Worm (Caenorhabditis elegans) whole organism, early embryonic: ENCODE results near the gene srbc-51.
"Not testable (repeated sequence)": the region's sequence is repeated elsewhere in the genome, so short reads cannot be mapped to it uniquely, and the experiment has no call there.

ENCODE experiments used
- B0310.2 ChIP-seq: sonication (generic microtip); optimal IDR thresholded peaks from 2 replicates; lab custom pipeline; 2016; ENCODE audit warnings: mild to moderate bottlenecking, missing genetic modification characterization, missing compliant biosample characterization
- F13C5.2 ChIP-seq: sonication (generic microtip); optimal IDR thresholded peaks from 2 replicates; lab custom pipeline; 2017; ENCODE audit warnings: mild to moderate bottlenecking, missing genetic modification characterization, inconsistent platforms, missing compliant biosample characterization
- aly-1 ChIP-seq: sonication (generic microtip); optimal IDR thresholded peaks from 2 replicates; lab custom pipeline; 2016; ENCODE audit warnings: missing genetic modification characterization, missing compliant biosample characterization
- ama-1 ChIP-seq: fragments of 150-350 bp; optimal IDR thresholded peaks from 2 replicates; lab custom pipeline; 2014
- ceh-13 ChIP-seq: fragments of 200-800 bp; sonication (Bioruptor generic); optimal IDR thresholded peaks from 2 replicates; lab custom pipeline; 2018; ENCODE audit warnings: mild to moderate bottlenecking, missing genetic modification characterization, missing compliant biosample characterization
- ceh-36 ChIP-seq: sonication (generic microtip); optimal IDR thresholded peaks from 2 replicates; lab custom pipeline; 2016; ENCODE audit warnings: missing genetic modification characterization, inconsistent platforms, missing compliant biosample characterization
- ets-7 ChIP-seq: sonication (generic microtip); optimal IDR thresholded peaks from 2 replicates; lab custom pipeline; 2016; ENCODE audit warnings: missing genotype, missing genetic modification characterization, missing compliant biosample characterization
- flt-1 ChIP-seq: fragments of 200-800 bp; sonication (Bioruptor generic); IDR thresholded peaks from 2 replicates; pipeline ENCODE4 v1.3.6; 2022; ENCODE audit warnings: missing genetic modification characterization, missing compliant biosample characterization
- hmbx-1 ChIP-seq: sonication (generic microtip); optimal IDR thresholded peaks from 2 replicates; lab custom pipeline; 2016; ENCODE audit warnings: mild to moderate bottlenecking, missing genetic modification characterization, missing compliant biosample characterization
- hmg-4 ChIP-seq: fragments of 200-800 bp; sonication (Bioruptor generic); optimal IDR thresholded peaks from 2 replicates; lab custom pipeline; 2018; ENCODE audit warnings: mild to moderate bottlenecking, missing genetic modification characterization, missing compliant biosample characterization
- hnd-1 ChIP-seq: sonication (generic microtip); optimal IDR thresholded peaks from 2 replicates; lab custom pipeline; 2016; ENCODE audit warnings: missing genetic modification characterization, missing compliant biosample characterization
- pes-1 ChIP-seq: fragments of 200-800 bp; sonication (Bioruptor generic); IDR thresholded peaks from 2 replicates; pipeline ENCODE4 v1.3.6; 2022; ENCODE audit warnings: missing genetic modification reagents, missing genetic modification characterization, missing compliant biosample characterization
- scrt-1 ChIP-seq: fragments of 200-800 bp; sonication (Bioruptor generic); IDR thresholded peaks from 2 replicates; pipeline ENCODE4 v1.3.6; 2022; ENCODE audit warnings: missing genetic modification characterization, missing compliant biosample characterization
- sea-1 ChIP-seq: fragments of 200-800 bp; sonication (Bioruptor generic); conservative IDR thresholded peaks from 2 replicates; pipeline ENCODE4 v1.3.6; 2022; ENCODE audit warnings: missing genetic modification characterization, missing compliant biosample characterization
- tbx-11 ChIP-seq: fragments of 200-800 bp; sonication (Bioruptor generic); IDR thresholded peaks from 2 replicates; pipeline ENCODE4 v1.3.6; 2022; ENCODE audit warnings: missing genetic modification characterization, missing compliant biosample characterization
- tbx-37 ChIP-seq: fragments of 200-800 bp; sonication (Bioruptor generic); conservative IDR thresholded peaks from 2 replicates; pipeline ENCODE4 v1.3.6; 2022; ENCODE audit warnings: missing genetic modification reagents, missing genetic modification characterization, missing compliant biosample characterization
- tra-4 ChIP-seq: sonication (generic microtip); optimal IDR thresholded peaks from 2 replicates; lab custom pipeline; 2017; ENCODE audit warnings: missing genetic modification characterization, missing compliant biosample characterization

The srbc-51 gene

DNA sequence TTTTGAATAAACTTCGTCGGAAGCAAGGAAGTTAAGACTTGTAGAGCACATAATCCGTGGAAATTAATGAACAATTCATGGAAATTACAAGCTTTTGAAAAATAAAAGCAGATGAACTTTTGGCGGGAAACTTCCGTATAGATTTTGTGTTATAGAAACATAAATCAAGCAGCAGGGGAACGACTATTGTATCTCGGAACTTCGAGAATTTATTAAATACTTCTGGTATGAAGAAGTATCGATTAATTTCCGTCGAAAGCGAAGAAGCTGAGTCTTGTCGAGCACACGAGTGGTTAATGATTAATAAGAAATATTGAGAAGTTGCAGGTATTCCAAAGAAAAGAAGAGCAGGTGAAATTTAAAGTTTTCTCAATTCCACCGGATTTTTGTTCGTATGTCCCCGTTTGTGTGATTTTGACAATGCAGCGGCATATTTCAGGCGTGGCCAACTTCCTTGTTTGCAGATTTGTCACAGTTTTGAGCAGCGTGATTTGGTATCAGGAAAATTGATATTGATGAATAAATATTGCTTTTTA is 24.1 kb downstream of the srbc-51 start, which contains the start of gene srh-147:
Gene srh-147 (minus strand): TSS at position 51 of the 536 bp plus-strand sequence.
- TF ChIP-seq flt-1 (GFP tag; lab: Robert Waterston, UW); aly-1 (tag; lab: Kevin White, UChicago); pes-1: not testable (repeated sequence)

DNA sequence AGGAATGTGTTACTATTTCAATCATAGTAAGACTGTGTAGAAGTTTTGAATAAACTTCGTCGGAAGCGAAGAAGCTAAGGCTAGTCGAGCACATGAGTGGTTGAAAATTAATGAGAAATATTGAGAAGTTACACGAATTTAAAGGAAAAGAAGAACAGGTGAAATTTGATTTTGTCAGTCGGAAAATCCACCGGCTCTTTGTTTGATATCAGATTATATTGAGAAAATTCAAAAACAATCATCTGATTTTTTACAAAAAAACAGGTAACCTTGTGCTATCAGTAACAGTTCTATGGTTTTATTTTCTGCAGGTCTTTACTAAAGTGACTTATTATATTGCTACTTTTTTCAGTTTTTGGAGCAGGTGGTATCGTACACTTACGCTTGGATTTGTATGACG is 32.1 kb downstream of the srbc-51 start, which contains the start of gene srh-148:
Gene srh-148 (minus strand): TSS at position 101 of the 400 bp plus-strand sequence.
- TF ChIP-seq ets-7 (tag; lab: Kevin White, UChicago) (no peak), B0310.2 (no peak), flt-1 (GFP tag; lab: Robert Waterston, UW) (no peak), F13C5.2 (tag; lab: Kevin White, UChicago) (no peak), ceh-36 (tag; lab: Kevin White, UChicago) (no peak), ceh-13 (GFP tag; lab: Kevin White, UChicago) (no peak), sea-1 (GFP tag; lab: Robert Waterston, UW) (no peak), aly-1 (tag; lab: Kevin White, UChicago) (no peak), hmg-4 (GFP tag; lab: Kevin White, UChicago) (no peak), scrt-1 (GFP tag; lab: Robert Waterston, UW) (no peak), tra-4 (tag; lab: Kevin White, UChicago) (no peak), ama-1 (lab: Kevin White, UChicago) (no peak), tbx-11 (no peak)

ce11 chrV:15862599-15862998 is 36.4 kb downstream of the srbc-51 start, which contains the start of gene srz-12:
TSS of gene srz-12 (minus strand) at chrV:15862699.
- TF ChIP-seq hmbx-1 (no peak), tbx-11 (no peak), B0310.2 (no peak)

DNA sequence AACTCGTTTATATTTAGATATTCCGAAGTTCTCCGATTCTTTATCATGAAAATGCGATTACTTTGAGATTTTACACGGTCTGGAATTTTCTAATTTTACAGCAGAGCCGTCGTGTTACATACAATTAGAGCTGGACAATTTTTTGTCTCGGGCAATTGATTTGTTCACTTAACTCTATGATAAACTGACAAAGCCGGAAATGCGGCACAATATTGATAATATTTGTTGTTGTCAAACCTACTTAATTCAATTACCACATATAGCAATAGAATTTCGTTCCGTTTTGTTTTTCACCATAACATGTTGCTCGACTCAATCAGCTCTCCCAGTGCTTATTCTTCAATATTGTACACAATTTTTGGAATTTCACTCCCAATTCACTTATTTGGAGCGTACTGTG is 36.8 kb downstream of the srbc-51 start, which contains the start of gene srh-299:
Gene srh-299 (plus strand): TSS at position 301 of the 400 bp plus-strand sequence.
- no peak for TF ChIP-seq aly-1 (tag; lab: Kevin White, UChicago)
- TF ChIP-seq F13C5.2 (tag; lab: Kevin White, UChicago): no peak
- no peak for TF ChIP-seq B0310.2
- TF ChIP-seq hmg-4 (GFP tag; lab: Kevin White, UChicago): no peak
- TF ChIP-seq sea-1 (GFP tag; lab: Robert Waterston, UW): no peak
- TF ChIP-seq tbx-11: no peak
- no peak for TF ChIP-seq pes-1
- TF ChIP-seq ets-7 (tag; lab: Kevin White, UChicago): no peak
- TF ChIP-seq tbx-37: no peak
- no peak for TF ChIP-seq ceh-13 (GFP tag; lab: Kevin White, UChicago)
- no peak for TF ChIP-seq flt-1 (GFP tag; lab: Robert Waterston, UW)
- no peak for TF ChIP-seq tra-4 (tag; lab: Kevin White, UChicago)
- TF ChIP-seq hmbx-1: no peak

DNA sequence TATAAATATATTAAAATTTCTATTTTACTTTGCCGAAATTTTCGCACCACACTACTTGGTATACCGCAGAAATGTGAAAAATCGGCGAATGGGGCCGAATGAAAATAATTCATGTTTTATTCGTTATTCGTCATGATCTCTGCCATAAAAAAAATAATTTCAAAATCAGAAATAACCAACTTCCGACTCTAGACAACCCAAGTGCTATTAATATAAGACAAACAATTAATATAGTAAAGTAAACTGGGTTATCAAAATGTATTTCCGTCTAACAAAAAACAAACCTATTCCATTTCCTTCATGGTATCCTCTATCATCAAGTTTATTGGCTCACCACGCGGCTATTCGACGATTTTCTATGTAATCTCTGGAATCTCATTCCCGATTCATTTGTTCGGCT is 39.6 kb downstream of the srbc-51 start, which contains the start of gene srh-293:
Gene srh-293 (plus strand): TSS at position 301 of the 400 bp plus-strand sequence.
- TF ChIP-seq sea-1 (GFP tag; lab: Robert Waterston, UW) (no peak), scrt-1 (GFP tag; lab: Robert Waterston, UW) (no peak), ets-7 (tag; lab: Kevin White, UChicago) (no peak), aly-1 (tag; lab: Kevin White, UChicago) (no peak), pes-1 (no peak), F13C5.2 (tag; lab: Kevin White, UChicago) (no peak), ceh-13 (GFP tag; lab: Kevin White, UChicago) (no peak), ceh-36 (tag; lab: Kevin White, UChicago) (no peak), tra-4 (tag; lab: Kevin White, UChicago) (no peak), tbx-11 (no peak), hmbx-1 (no peak)

ce11 chrV:15867373-15867772 is 41.2 kb downstream of the srbc-51 start, which contains the start of gene fbxa-197:
TSS of gene fbxa-197 (plus strand) at chrV:15867673.
- TF ChIP-seq hmbx-1 (no peak), hnd-1 (tag; lab: Kevin White, UChicago) (no peak), B0310.2 (no peak), ama-1 (lab: Kevin White, UChicago) (no peak), tra-4 (tag; lab: Kevin White, UChicago) (no peak), aly-1 (tag; lab: Kevin White, UChicago) (no peak), hmg-4 (GFP tag; lab: Kevin White, UChicago) (no peak), tbx-37 (no peak), flt-1 (GFP tag; lab: Robert Waterston, UW) (no peak), ets-7 (tag; lab: Kevin White, UChicago) (no peak), F13C5.2 (tag; lab: Kevin White, UChicago) (no peak), scrt-1 (GFP tag; lab: Robert Waterston, UW) (no peak), sea-1 (GFP tag; lab: Robert Waterston, UW) (no peak), tbx-11 (no peak), ceh-36 (tag; lab: Kevin White, UChicago) (no peak)

DNA sequence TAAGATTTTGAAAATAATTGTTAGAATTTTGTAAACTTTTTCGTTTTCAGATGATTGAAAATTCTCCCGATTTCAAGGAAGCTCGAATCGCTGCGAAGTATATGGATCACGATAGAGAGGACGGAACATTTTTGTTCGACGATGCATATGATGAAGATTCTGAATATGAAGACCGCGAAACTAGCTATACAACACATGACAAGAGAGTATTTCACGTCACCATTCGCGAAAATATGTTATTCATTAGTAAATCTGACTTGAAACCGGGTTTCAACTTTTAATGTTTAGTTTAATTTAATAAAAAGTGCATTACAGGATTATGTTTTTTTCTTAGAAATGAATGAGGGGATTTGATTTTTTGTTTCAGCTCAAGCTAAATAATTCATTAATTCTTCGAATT is 44.1 kb downstream of the srbc-51 start, which contains the start of gene str-57:
Gene str-57 (plus strand): TSS at position 301 of the 400 bp plus-strand sequence.
- TF ChIP-seq sea-1 (GFP tag; lab: Robert Waterston, UW): no peak
- no peak for TF ChIP-seq hmg-4 (GFP tag; lab: Kevin White, UChicago)
- TF ChIP-seq flt-1 (GFP tag; lab: Robert Waterston, UW): no peak
- no peak for TF ChIP-seq ama-1 (lab: Kevin White, UChicago)
- no peak for TF ChIP-seq hnd-1 (tag; lab: Kevin White, UChicago)
- TF ChIP-seq B0310.2: no peak
- no peak for TF ChIP-seq tbx-37

ce11 chrV:15872273-15872672 is 46.1 kb downstream of the srbc-51 start, which contains the start of gene str-56:
TSS of gene str-56 (plus strand) at chrV:15872573.
- TF ChIP-seq B0310.2: no peak
- TF ChIP-seq F13C5.2 (tag; lab: Kevin White, UChicago): no peak
- TF ChIP-seq hmbx-1: no peak
- TF ChIP-seq tra-4 (tag; lab: Kevin White, UChicago): no peak
- TF ChIP-seq flt-1 (GFP tag; lab: Robert Waterston, UW): no peak
- TF ChIP-seq scrt-1 (GFP tag; lab: Robert Waterston, UW): no peak
- TF ChIP-seq hmg-4 (GFP tag; lab: Kevin White, UChicago): no peak
- TF ChIP-seq ets-7 (tag; lab: Kevin White, UChicago): no peak
- no peak for TF ChIP-seq hnd-1 (tag; lab: Kevin White, UChicago)
- TF ChIP-seq aly-1 (tag; lab: Kevin White, UChicago): no peak
- TF ChIP-seq tbx-11: no peak
- TF ChIP-seq tbx-37: no peak
- TF ChIP-seq ceh-13 (GFP tag; lab: Kevin White, UChicago): no peak
- TF ChIP-seq sea-1 (GFP tag; lab: Robert Waterston, UW): no peak
- no peak for TF ChIP-seq pes-1
- no peak for TF ChIP-seq ama-1 (lab: Kevin White, UChicago)
- no peak for TF ChIP-seq ceh-36 (tag; lab: Kevin White, UChicago)
